Worm (Caenorhabditis elegans): ENCODE data around the gene ptr-4.

- TF ChIP-seq K11D2.4 (GFP tag; IDR thresholded peaks at IDR 0.05) (no peak), pha-4 (tag; optimal IDR thresholded peaks at IDR 0.05) (no peak), unc-62 (GFP tag; optimal IDR thresholded peaks at IDR 0.05) (no peak), athp-1 (tag; optimal IDR thresholded peaks at IDR 0.05) (no peak), F49E8.2 (tag; optimal IDR thresholded peaks at IDR 0.05; ENCODE audit: insufficient read depth) (no peak), ztf-6 (GFP tag; IDR thresholded peaks at IDR 0.05) (no peak), snpc-4 (GFP tag; optimal IDR thresholded peaks at IDR 0.05) (no peak), snpc-4 (tag; optimal IDR thresholded peaks at IDR 0.05) (no peak), madf-6 (GFP tag; IDR thresholded peaks at IDR 0.05) (no peak), lin-40 (tag; optimal IDR thresholded peaks at IDR 0.05) (no peak), lag-1 (GFP tag; IDR thresholded peaks at IDR 0.05) (no peak)
Measured at ce11 chrX:6057580-6058305, 8.0 kb downstream of the ptr-4 start, which contains the start of gene gln-1.

Data from whole organism, young adult.